Worm (Caenorhabditis elegans) whole organism, L2 larva: Measurements from ENCODE around the gene gnrr-6.

Experiments
- C34F6.9 ChIP-seq: fragments of 150-350 bp; optimal IDR thresholded peaks from 2 replicates; lab custom pipeline; 2014; ENCODE audit warnings: missing biosample characterization, missing genetic modification characterization
- F13H6.1 ChIP-seq: sonication (generic microtip); optimal IDR thresholded peaks from 2 replicates; lab custom pipeline; 2016; ENCODE audit warnings: missing genetic modification characterization, missing compliant biosample characterization
- R02D3.7 ChIP-seq: fragments of 150-350 bp; optimal IDR thresholded peaks from 2 replicates; lab custom pipeline; 2014; ENCODE audit warnings: missing biosample characterization, missing genetic modification characterization
- Y55F3AM.14 ChIP-seq: fragments of 200-800 bp; sonication (Bioruptor generic); optimal IDR thresholded peaks from 2 replicates; lab custom pipeline; 2018; ENCODE audit warnings: mild to moderate bottlenecking, missing genetic modification characterization, missing compliant biosample characterization
- ZK546.5 ChIP-seq: sonication (generic microtip); optimal IDR thresholded peaks from 2 replicates; lab custom pipeline; 2017; ENCODE audit warnings: missing biosample characterization, missing genetic modification characterization
- aly-2 ChIP-seq: fragments of 150-350 bp; optimal IDR thresholded peaks from 2 replicates; lab custom pipeline; 2014; ENCODE audit warnings: missing biosample characterization, missing genetic modification characterization
- ama-1 ChIP-seq: fragments of 150-350 bp; optimal IDR thresholded peaks from 2 replicates; lab custom pipeline; 2018; ENCODE audit warnings: inconsistent platforms
- blmp-1 ChIP-seq: sonication (generic microtip); optimal IDR thresholded peaks from 2 replicates; lab custom pipeline; 2017; ENCODE audit warnings: missing genetic modification characterization, mild to moderate bottlenecking, missing compliant biosample characterization, antibody characterized with exemption, moderate library complexity; ENCODE audit not compliant: insufficient read depth
- ceh-82 ChIP-seq: fragments of 150-350 bp; optimal IDR thresholded peaks from 2 replicates; lab custom pipeline; 2014; ENCODE audit warnings: missing biosample characterization, missing genetic modification characterization
- crh-2 ChIP-seq: sonication (generic microtip); optimal IDR thresholded peaks from 2 replicates; lab custom pipeline; 2017; ENCODE audit warnings: missing biosample characterization, missing genetic modification characterization
- dmd-4 ChIP-seq: sonication (generic microtip); optimal IDR thresholded peaks from 2 replicates; lab custom pipeline; 2017; ENCODE audit warnings: missing biosample characterization, missing genetic modification characterization
- egl-27 ChIP-seq: sonication (generic microtip); optimal IDR thresholded peaks from 3 replicates; lab custom pipeline; 2017; ENCODE audit warnings: missing biosample characterization, missing genetic modification reagents, missing genetic modification characterization
- fos-1 ChIP-seq: fragments of 150-350 bp; optimal IDR thresholded peaks from 2 replicates; lab custom pipeline; 2014; ENCODE audit warnings: missing biosample characterization, missing genetic modification characterization
- gmeb-1 ChIP-seq: fragments of 150-350 bp; optimal IDR thresholded peaks from 2 replicates; lab custom pipeline; 2014; ENCODE audit warnings: missing biosample characterization, missing genetic modification characterization
- lin-11 ChIP-seq: fragments of 150-350 bp; sonication (generic microtip); optimal IDR thresholded peaks from 2 replicates; lab custom pipeline; 2014; ENCODE audit warnings: missing biosample characterization, missing genetic modification characterization, inconsistent platforms, mixed read lengths
- lin-13 ChIP-seq: fragments of 150-350 bp; optimal IDR thresholded peaks from 2 replicates; lab custom pipeline; 2014; ENCODE audit warnings: missing biosample characterization, missing genetic modification reagents, missing genetic modification characterization
- mab-5 ChIP-seq: fragments of 150-350 bp; optimal IDR thresholded peaks from 2 replicates; lab custom pipeline; 2014; ENCODE audit warnings: missing biosample characterization, missing genetic modification characterization
- mdl-1 ChIP-seq, 2 experiments: fragments of 150-350 bp in 1 of 2; sonication (generic microtip) in 1 of 2; optimal IDR thresholded peaks; 2 replicates each; lab custom pipeline; 2017; ENCODE audit warnings: missing biosample characterization in 2 of 2, missing genetic modification characterization in 2 of 2
- nhr-10 ChIP-seq: sonication (generic microtip); optimal IDR thresholded peaks from 2 replicates; lab custom pipeline; 2017; ENCODE audit warnings: missing biosample characterization, missing genetic modification characterization
- nhr-11 ChIP-seq: fragments of 150-350 bp; optimal IDR thresholded peaks from 2 replicates; lab custom pipeline; 2014; ENCODE audit warnings: missing biosample characterization, missing genetic modification characterization
- nhr-12 ChIP-seq: fragments of 150-350 bp; optimal IDR thresholded peaks from 2 replicates; lab custom pipeline; 2014; ENCODE audit warnings: missing biosample characterization, missing genetic modification characterization
- nhr-129 ChIP-seq: fragments of 150-350 bp; optimal IDR thresholded peaks from 2 replicates; lab custom pipeline; 2014; ENCODE audit warnings: missing biosample characterization, missing genetic modification characterization
- nhr-21 ChIP-seq: fragments of 150-350 bp; optimal IDR thresholded peaks from 2 replicates; lab custom pipeline; 2014; ENCODE audit warnings: missing biosample characterization, missing genetic modification characterization
- nhr-23 ChIP-seq: fragments of 150-350 bp; optimal IDR thresholded peaks from 2 replicates; lab custom pipeline; 2014; ENCODE audit warnings: missing biosample characterization, missing genetic modification reagents, missing genetic modification characterization
- nhr-237 ChIP-seq: fragments of 150-350 bp; optimal IDR thresholded peaks from 2 replicates; lab custom pipeline; 2014; ENCODE audit warnings: missing biosample characterization, missing genetic modification characterization
- nhr-25 ChIP-seq: fragments of 150-350 bp; sonication (generic microtip); optimal IDR thresholded peaks from 3 replicates; lab custom pipeline; 2014; ENCODE audit warnings: missing biosample characterization, missing genetic modification characterization
- nhr-6 ChIP-seq: fragments of 150-350 bp; optimal IDR thresholded peaks from 2 replicates; lab custom pipeline; 2014; ENCODE audit warnings: missing biosample characterization, missing genetic modification characterization
- nhr-77 ChIP-seq: fragments of 150-350 bp; optimal IDR thresholded peaks from 2 replicates; lab custom pipeline; 2014; ENCODE audit warnings: missing biosample characterization, missing genetic modification characterization
- peb-1 ChIP-seq: fragments of 150-350 bp; optimal IDR thresholded peaks from 2 replicates; lab custom pipeline; 2014; ENCODE audit warnings: missing biosample characterization, missing genetic modification characterization
- sem-4 ChIP-seq: fragments of 150-350 bp; optimal IDR thresholded peaks from 2 replicates; lab custom pipeline; 2014; ENCODE audit warnings: missing biosample characterization, missing genetic modification reagents, missing genetic modification characterization
- skn-1 ChIP-seq: sonication (generic microtip); optimal IDR thresholded peaks from 2 replicates; lab custom pipeline; 2017; ENCODE audit warnings: missing biosample characterization, missing genetic modification characterization
- sma-3 ChIP-seq: sonication (generic microtip); optimal IDR thresholded peaks from 2 replicates; lab custom pipeline; 2016; ENCODE audit warnings: missing genetic modification reagents, missing genetic modification characterization, missing compliant biosample characterization
- sma-9 ChIP-seq, 2 experiments: fragments of 150-350 bp in 1 of 2; sonication (generic microtip) in 1 of 2; optimal IDR thresholded peaks; 2 replicates each; lab custom pipeline; 2014 to 2016; ENCODE audit warnings: missing genetic modification characterization in 2 of 2, mild to moderate bottlenecking in 1 of 2, missing biosample characterization in 1 of 2, missing compliant biosample characterization in 1 of 2, missing genetic modification reagents in 1 of 2, moderate library complexity in 1 of 2
- unc-62 ChIP-seq: fragments of 150-350 bp; optimal IDR thresholded peaks from 2 replicates; lab custom pipeline; 2014; ENCODE audit warnings: missing biosample characterization, missing genetic modification reagents, missing genetic modification characterization
- zag-1 ChIP-seq: fragments of 150-350 bp; optimal IDR thresholded peaks from 2 replicates; lab custom pipeline; 2014; ENCODE audit warnings: missing biosample characterization, missing genetic modification characterization
- ztf-11 ChIP-seq: sonication (generic microtip); optimal IDR thresholded peaks from 2 replicates; lab custom pipeline; 2017; ENCODE audit warnings: missing biosample characterization, missing genetic modification characterization
- ztf-4 ChIP-seq: fragments of 150-350 bp; optimal IDR thresholded peaks from 2 replicates; lab custom pipeline; 2014; ENCODE audit warnings: missing biosample characterization, missing genetic modification characterization

The gnrr-6 gene

DNA sequence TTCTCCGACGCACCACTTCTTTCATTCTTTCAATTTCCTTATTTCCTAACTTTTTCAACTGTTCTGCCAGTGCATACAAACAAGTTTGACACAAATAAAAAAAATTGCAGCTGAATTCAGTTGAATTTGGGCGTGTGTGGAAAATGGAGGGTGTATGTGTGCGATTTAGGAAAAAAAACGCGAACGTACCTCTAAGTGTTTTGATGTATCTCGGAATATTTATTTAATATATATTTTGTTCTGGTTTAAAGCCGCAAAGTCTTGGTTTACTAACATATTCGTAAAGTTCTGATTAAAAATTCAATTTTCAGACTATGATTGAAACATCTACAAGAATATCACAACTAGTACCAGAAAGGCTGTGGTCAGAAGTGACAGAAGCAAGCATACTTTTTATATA is 6.8 kb downstream of the gnrr-6 start, which contains the start of gene gnrr-7:
gnrr-7 (plus strand) TSS at position 301 of the 400 bp plus-strand sequence.
- no peak for TF ChIP-seq nhr-10
- TF ChIP-seq nhr-23 (tag; lab: Kevin White, UChicago): no peak
- TF ChIP-seq unc-62: no peak
- no peak for TF ChIP-seq mab-5
- no peak for TF ChIP-seq skn-1 (tag; lab: Kevin White, UChicago)
- no peak for TF ChIP-seq gmeb-1 (tag; lab: Kevin White, UChicago)
- TF ChIP-seq nhr-25: no peak

DNA sequence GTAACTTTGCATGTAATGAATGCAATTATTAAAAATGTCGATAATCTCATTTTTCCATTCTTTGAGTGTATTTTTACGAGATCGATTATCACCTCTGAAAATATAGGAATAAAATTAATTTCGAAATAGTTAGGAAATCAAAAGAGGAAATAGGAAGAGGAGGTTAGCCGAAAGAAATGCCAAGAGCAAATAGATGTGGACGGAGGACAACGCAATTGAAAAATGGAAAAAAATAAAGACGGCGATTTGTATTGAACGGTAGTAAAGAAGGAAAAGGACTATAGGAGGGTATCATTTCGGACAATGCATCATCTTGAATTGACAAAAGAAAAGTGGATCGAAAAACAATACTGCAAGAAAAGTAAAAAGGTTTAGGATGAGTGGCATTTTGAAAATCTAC is 10.8 kb downstream of the gnrr-6 start, which contains the start of gene F13D2.1:
F13D2.1 (minus strand) TSS at position 101 of the 400 bp plus-strand sequence.
- TF ChIP-seq C34F6.9 (tag; lab: Kevin White, UChicago) (no peak), lin-11 (tag; lab: Kevin White, UChicago) (no peak), F13H6.1 (tag; lab: Kevin White, UChicago) (no peak), nhr-11 (no peak), sem-4 (tag; lab: Kevin White, UChicago) (no peak), nhr-23 (tag; lab: Kevin White, UChicago) (no peak), nhr-77 (tag; lab: Kevin White, UChicago) (no peak), ZK546.5 (tag; lab: Kevin White, UChicago) (no peak), ama-1 (no peak), nhr-6 (tag; lab: Kevin White, UChicago) (no peak), mab-5 (no peak), ztf-4 (tag; lab: Kevin White, UChicago) (no peak), nhr-237 (tag; lab: Kevin White, UChicago) (no peak), R02D3.7 (no peak)

- TF ChIP-seq nhr-12 (tag; lab: Kevin White, UChicago): no peak
- TF ChIP-seq ceh-82 (tag; lab: Kevin White, UChicago): no peak
- peak; percentile 21 for TF ChIP-seq sma-3
- TF ChIP-seq ztf-4 (tag; lab: Kevin White, UChicago): no peak
- TF ChIP-seq sem-4 (tag; lab: Kevin White, UChicago): no peak
- no peak for TF ChIP-seq C34F6.9 (tag; lab: Kevin White, UChicago)
- no peak for TF ChIP-seq nhr-77 (tag; lab: Kevin White, UChicago)
- TF ChIP-seq lin-13: no peak
- no peak for TF ChIP-seq egl-27 (tag; lab: Kevin White, UChicago)
- no peak for TF ChIP-seq blmp-1
- TF ChIP-seq F13H6.1 (tag; lab: Kevin White, UChicago): no peak
- no peak for TF ChIP-seq zag-1 (tag; lab: Kevin White, UChicago)
- no peak for TF ChIP-seq aly-2 (tag; lab: Kevin White, UChicago)
- TF ChIP-seq lin-11 (tag; lab: Kevin White, UChicago): no peak
- TF ChIP-seq nhr-21 (tag; lab: Kevin White, UChicago): peak; percentile 45
- TF ChIP-seq, all 48 proteins: peak for 2
Measured at ce11 chrX:11190443-11190842, 11.7 kb downstream of the gnrr-6 start.

DNA sequence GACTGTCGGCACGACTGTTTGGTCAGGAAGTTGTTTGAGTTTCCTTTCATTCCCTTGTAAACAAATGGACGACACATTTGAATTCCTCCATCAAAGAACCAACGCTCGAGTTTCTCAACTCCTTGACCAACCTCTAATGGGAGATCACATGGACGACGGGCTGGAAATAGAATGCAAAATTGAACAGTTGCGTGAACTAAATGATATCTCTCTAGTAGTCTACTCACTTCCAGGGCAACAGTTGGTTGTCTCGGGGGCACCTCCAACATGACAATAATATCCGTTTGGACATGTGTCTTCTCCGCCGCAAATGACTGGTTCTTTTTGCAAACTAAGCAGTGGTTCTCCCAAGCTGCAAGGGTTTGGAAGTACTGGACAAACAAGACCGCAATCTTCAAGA is 15.0 kb downstream of the gnrr-6 start:
- peak; percentile 33 for TF ChIP-seq sma-9 (GFP tag; optimal IDR thresholded peaks at IDR 0.05; lab: Kevin White, UChicago)
- no peak for TF ChIP-seq sma-9 (tag; optimal IDR thresholded peaks at IDR 0.05; lab: Kevin White, UChicago)
- TF ChIP-seq F13H6.1 (tag; lab: Kevin White, UChicago): peak; percentile 5
- TF ChIP-seq nhr-129: peak; percentile 52
- TF ChIP-seq Y55F3AM.14 (GFP tag; lab: Kevin White, UChicago): no peak

ce11 chrX:11196741-11197140 is 18.0 kb downstream of the gnrr-6 start, which contains the start of gene C34F6.1:
Gene C34F6.1, minus strand, starts transcription at chrX:11196841.
- TF ChIP-seq Y55F3AM.14 (GFP tag; lab: Kevin White, UChicago) (no peak), fos-1 (no peak)
- TF ChIP-seq, all 48 proteins: peak for 0

ce11 chrX:11199155-11199554 is 20.5 kb downstream of the gnrr-6 start, which contains the start of gene col-178:
Gene col-178, plus strand, starts transcription at chrX:11199455.
- TF ChIP-seq mdl-1 (tag; optimal IDR thresholded peaks at IDR 0.05; lab: Kevin White, UChicago) (no peak), Y55F3AM.14 (GFP tag; lab: Kevin White, UChicago) (no peak), ama-1 (no peak), unc-62 (no peak), dmd-4 (no peak), crh-2 (tag; lab: Kevin White, UChicago) (no peak), peb-1 (tag; lab: Kevin White, UChicago) (no peak), aly-2 (tag; lab: Kevin White, UChicago) (no peak), F13H6.1 (tag; lab: Kevin White, UChicago) (no peak), ztf-11 (no peak), fos-1 (no peak)
